Fruit fly (Drosophila melanogaster) whole organism, embryonic: ENCODE results near the gene AsnRS.
A peak's percentile ranks its signal among the peaks of the same experiment; 100 is the strongest.

ENCODE experiments used
- BEAF-32 ChIP-seq: fragments of 200-800 bp; sonication (Bioruptor generic); optimal IDR thresholded peaks from 3 replicates; lab custom pipeline; 2017; ENCODE audit warnings: missing biosample characterization, missing genetic modification characterization, mild to moderate bottlenecking, moderate library complexity, missing genetic modification reagents
- CG11696 ChIP-seq: fragments of 200-800 bp; sonication (Bioruptor generic); IDR thresholded peaks from 2 replicates; pipeline ENCODE4 v1.3.6; 2022; ENCODE audit warnings: missing biosample characterization, missing genetic modification characterization
- CG13894 ChIP-seq: fragments of 200-800 bp; sonication (Bioruptor generic); optimal IDR thresholded peaks from 3 replicates; lab custom pipeline; 2018; ENCODE audit warnings: missing biosample characterization, mild to moderate bottlenecking, missing genetic modification characterization, moderate library complexity
- CG14667 ChIP-seq: fragments of 200-800 bp; sonication (Bioruptor generic); IDR thresholded peaks from 2 replicates; pipeline ENCODE4 v1.3.6; 2022; ENCODE audit warnings: missing biosample characterization, missing genetic modification characterization
- CG15011 ChIP-seq: fragments of 200-800 bp; sonication (Bioruptor generic); optimal IDR thresholded peaks from 3 replicates; lab custom pipeline; 2018; ENCODE audit warnings: missing biosample characterization, mild to moderate bottlenecking, missing genetic modification characterization
- CG15601 ChIP-seq: fragments of 200-800 bp; sonication (Bioruptor generic); optimal IDR thresholded peaks from 3 replicates; lab custom pipeline; 2019; ENCODE audit warnings: missing biosample characterization, mild to moderate bottlenecking, missing genetic modification characterization, moderate library complexity
- CG1603 ChIP-seq: fragments of 200-800 bp; sonication (Bioruptor generic); optimal IDR thresholded peaks from 2 replicates; lab custom pipeline; 2019; ENCODE audit warnings: missing biosample characterization, mild to moderate bottlenecking, missing genetic modification characterization, moderate library complexity
- CG17328 ChIP-seq: fragments of 200-800 bp; sonication (Bioruptor generic); IDR thresholded peaks from 2 replicates; pipeline ENCODE4 v1.3.6; 2022; ENCODE audit warnings: missing biosample characterization, missing genetic modification characterization
- CG17359 ChIP-seq: fragments of 200-800 bp; sonication (Bioruptor generic); optimal IDR thresholded peaks from 3 replicates; lab custom pipeline; 2018; ENCODE audit warnings: missing biosample characterization, mild to moderate bottlenecking, missing genetic modification characterization, moderate library complexity
- CG30403 ChIP-seq: fragments of 200-800 bp; sonication (Bioruptor generic); optimal IDR thresholded peaks from 3 replicates; lab custom pipeline; 2016; ENCODE audit warnings: missing biosample characterization, missing genetic modification characterization
- CG3407 ChIP-seq: fragments of 200-800 bp; sonication (Bioruptor generic); optimal IDR thresholded peaks from 2 replicates; lab custom pipeline; 2018; ENCODE audit warnings: missing biosample characterization, mild to moderate bottlenecking, missing genetic modification characterization
- CG3847 ChIP-seq: fragments of 200-800 bp; sonication (Bioruptor generic); IDR thresholded peaks from 2 replicates; pipeline ENCODE4 v1.3.6; 2022; ENCODE audit warnings: missing biosample characterization, missing genetic modification characterization
- CG6654 ChIP-seq: fragments of 200-800 bp; sonication (Bioruptor generic); optimal IDR thresholded peaks from 2 replicates; lab custom pipeline; 2017; ENCODE audit warnings: missing biosample characterization, mild to moderate bottlenecking, missing genetic modification characterization
- CG6689 ChIP-seq: fragments of 200-800 bp; sonication (Bioruptor generic); IDR thresholded peaks from 2 replicates; pipeline ENCODE4 v1.3.6; 2022; ENCODE audit warnings: missing biosample characterization, missing genetic modification characterization
- CG6854 ChIP-seq: fragments of 200-800 bp; sonication (Bioruptor generic); optimal IDR thresholded peaks from 3 replicates; lab custom pipeline; 2017; ENCODE audit warnings: missing biosample characterization, mild to moderate bottlenecking, missing genetic modification characterization
- CG7556 ChIP-seq: fragments of 200-800 bp; sonication (Bioruptor generic); optimal IDR thresholded peaks from 2 replicates; lab custom pipeline; 2017; ENCODE audit warnings: missing biosample characterization, mild to moderate bottlenecking, missing genetic modification characterization
- CrebB ChIP-seq: fragments of 200-800 bp; sonication (Bioruptor generic); optimal IDR thresholded peaks from 3 replicates; lab custom pipeline; 2018; ENCODE audit warnings: missing biosample characterization, mild to moderate bottlenecking, missing genetic modification characterization
- Dll ChIP-seq: fragments of 200-800 bp; sonication (Bioruptor generic); IDR thresholded peaks from 4 replicates; pipeline ENCODE4 v1.3.6; 2022; ENCODE audit warnings: missing biosample characterization, missing genetic modification characterization; ENCODE audit not compliant: partially characterized antibody
- Dp ChIP-seq: fragments of 200-800 bp; sonication (Bioruptor generic); optimal IDR thresholded peaks from 2 replicates; lab custom pipeline; 2018; ENCODE audit warnings: missing biosample characterization, mild to moderate bottlenecking, missing genetic modification characterization, moderate library complexity
- E2f2 ChIP-seq: fragments of 200-800 bp; sonication (Bioruptor generic); IDR thresholded peaks from 2 replicates; pipeline ENCODE4 v1.3.6; 2022; ENCODE audit warnings: missing biosample characterization, missing genetic modification characterization
- ERR ChIP-seq: fragments of 200-800 bp; sonication (Bioruptor generic); optimal IDR thresholded peaks from 2 replicates; lab custom pipeline; 2016; ENCODE audit warnings: missing biosample characterization, missing genetic modification characterization
- Gug ChIP-seq: fragments of 200-800 bp; sonication (Bioruptor generic); IDR thresholded peaks from 4 replicates; pipeline ENCODE4 v1.3.6; 2022; ENCODE audit warnings: missing biosample characterization, missing genetic modification characterization
- HLH3B ChIP-seq: fragments of 200-800 bp; sonication (Bioruptor generic); IDR thresholded peaks from 2 replicates; pipeline ENCODE4 v1.3.6; 2022; ENCODE audit warnings: missing biosample characterization, missing genetic modification characterization
- Hmx ChIP-seq: fragments of 200-800 bp; sonication (Bioruptor generic); optimal IDR thresholded peaks from 2 replicates; lab custom pipeline; 2016; ENCODE audit warnings: missing biosample characterization, missing genetic modification characterization
- Mes4 ChIP-seq: fragments of 200-800 bp; sonication (Bioruptor generic); optimal IDR thresholded peaks from 2 replicates; lab custom pipeline; 2016; ENCODE audit warnings: missing biosample characterization, missing genetic modification characterization
- Mrtf ChIP-seq: fragments of 200-800 bp; sonication (Bioruptor generic); IDR thresholded peaks from 3 replicates; pipeline ENCODE4 v1.3.6; 2022; ENCODE audit warnings: missing biosample characterization, missing genetic modification characterization
- Ssrp ChIP-seq: fragments of 200-800 bp; sonication (Bioruptor generic); optimal IDR thresholded peaks from 2 replicates; lab custom pipeline; 2018; ENCODE audit warnings: missing biosample characterization, mild to moderate bottlenecking, missing genetic modification characterization, moderate library complexity
- Usf ChIP-seq: fragments of 200-800 bp; sonication (Bioruptor generic); optimal IDR thresholded peaks from 2 replicates; lab custom pipeline; 2017; ENCODE audit warnings: missing genotype, missing biosample characterization, missing genetic modification characterization
- al ChIP-seq: fragments of 200-800 bp; sonication (Bioruptor generic); IDR thresholded peaks from 2 replicates; pipeline ENCODE4 v1.3.6; 2022; ENCODE audit warnings: missing biosample characterization, missing genetic modification characterization
- bcd ChIP-seq: fragments of 200-800 bp; sonication (Bioruptor generic); optimal IDR thresholded peaks from 2 replicates; lab custom pipeline; 2017; ENCODE audit warnings: missing biosample characterization, mild to moderate bottlenecking, missing genetic modification characterization
- cas ChIP-seq: fragments of 200-800 bp; sonication (Bioruptor generic); IDR thresholded peaks from 2 replicates; pipeline ENCODE4 v1.3.6; 2022; ENCODE audit warnings: missing biosample characterization, missing genetic modification characterization
- dan ChIP-seq: fragments of 200-800 bp; sonication (Bioruptor generic); IDR thresholded peaks from 2 replicates; pipeline ENCODE4 v1.3.6; 2022; ENCODE audit warnings: missing biosample characterization, missing genetic modification characterization
- emc ChIP-seq: fragments of 200-800 bp; sonication (Bioruptor generic); optimal IDR thresholded peaks from 2 replicates; lab custom pipeline; 2016; ENCODE audit warnings: missing biosample characterization, missing genetic modification characterization
- eve ChIP-seq, 2 experiments: fragments of >200 bp; optimal IDR thresholded peaks; 2 replicates each; lab custom pipeline; 2017; ENCODE audit warnings: missing biosample characterization in 2 of 2, missing genetic modification characterization in 2 of 2
- ftz-f1 ChIP-seq: fragments of 200-800 bp; sonication (Bioruptor generic); optimal IDR thresholded peaks from 2 replicates; lab custom pipeline; 2016; ENCODE audit warnings: missing biosample characterization, missing genetic modification characterization
- hth ChIP-seq: fragments of >200 bp; optimal IDR thresholded peaks from 2 replicates; lab custom pipeline; 2017; ENCODE audit warnings: inconsistent platforms
- klu ChIP-seq: fragments of 200-800 bp; sonication (Bioruptor generic); IDR thresholded peaks from 2 replicates; pipeline ENCODE4 v1.3.6; 2022; ENCODE audit warnings: missing biosample characterization, missing genetic modification characterization
- lab ChIP-seq: fragments of 200-800 bp; sonication (Bioruptor generic); optimal IDR thresholded peaks from 3 replicates; lab custom pipeline; 2017; ENCODE audit warnings: missing biosample characterization, missing genetic modification characterization, mild to moderate bottlenecking, moderate library complexity, missing genetic modification reagents
- nau ChIP-seq: fragments of 200-800 bp; sonication (Bioruptor generic); optimal IDR thresholded peaks from 3 replicates; lab custom pipeline; 2017; ENCODE audit warnings: missing biosample characterization, mild to moderate bottlenecking, missing genetic modification characterization, missing genetic modification reagents
- nmo ChIP-seq: fragments of 200-800 bp; sonication (Bioruptor generic); optimal IDR thresholded peaks from 2 replicates; lab custom pipeline; 2018; ENCODE audit warnings: missing biosample characterization, mild to moderate bottlenecking, missing genetic modification characterization, moderate library complexity
- otp ChIP-seq: fragments of 200-800 bp; sonication (Bioruptor generic); IDR thresholded peaks from 3 replicates; pipeline ENCODE4, ENCODE4 v1.3.6; 2022; ENCODE audit warnings: missing biosample characterization, missing genetic modification characterization
- prd ChIP-seq, 3 experiments: fragments of >200 bp in 2 of 3; fragments of 200-800 bp in 1 of 3; sonication (Bioruptor generic) in 1 of 3; optimal IDR thresholded peaks in 2 of 3; IDR thresholded peaks in 1 of 3; 2 replicates in 2 of 3; 3 replicates in 1 of 3; pipeline versions ENCODE4 v1.3.6 to Lab custom; 2017 to 2022; ENCODE audit warnings: missing biosample characterization in 1 of 3, missing genetic modification characterization in 1 of 3
- schlank ChIP-seq: fragments of 200-800 bp; sonication (Bioruptor generic); optimal IDR thresholded peaks from 2 replicates; lab custom pipeline; 2018; ENCODE audit warnings: missing biosample characterization, mild to moderate bottlenecking, missing genetic modification characterization
- sisA ChIP-seq: fragments of 200-800 bp; sonication (Bioruptor generic); IDR thresholded peaks from 2 replicates; pipeline ENCODE4 v1.3.6; 2022; ENCODE audit warnings: missing biosample characterization, missing genetic modification characterization
- tap ChIP-seq: fragments of 200-800 bp; optimal IDR thresholded peaks from 3 replicates; lab custom pipeline; 2019; ENCODE audit warnings: missing biosample characterization, mild to moderate bottlenecking, missing genetic modification characterization, moderate library complexity
- tin ChIP-seq: fragments of 200-800 bp; sonication (Bioruptor generic); optimal IDR thresholded peaks from 3 replicates; lab custom pipeline; 2016; ENCODE audit warnings: missing biosample characterization, missing genetic modification characterization
- toy ChIP-seq: fragments of 200-800 bp; sonication (Bioruptor generic); IDR thresholded peaks from 2 replicates; pipeline ENCODE4 v1.3.6; 2022; ENCODE audit warnings: missing biosample characterization, missing genetic modification characterization
- ttk ChIP-seq: fragments of 200-800 bp; sonication (Bioruptor generic); IDR thresholded peaks from 2 replicates; pipeline ENCODE4 v2.1.2; 2022; ENCODE audit warnings: missing biosample characterization, missing genetic modification characterization
- vfl ChIP-seq: fragments of 200-800 bp; sonication (Bioruptor generic); optimal IDR thresholded peaks from 2 replicates; lab custom pipeline; 2016; ENCODE audit warnings: missing biosample characterization, missing genetic modification characterization

The AsnRS gene

DNA sequence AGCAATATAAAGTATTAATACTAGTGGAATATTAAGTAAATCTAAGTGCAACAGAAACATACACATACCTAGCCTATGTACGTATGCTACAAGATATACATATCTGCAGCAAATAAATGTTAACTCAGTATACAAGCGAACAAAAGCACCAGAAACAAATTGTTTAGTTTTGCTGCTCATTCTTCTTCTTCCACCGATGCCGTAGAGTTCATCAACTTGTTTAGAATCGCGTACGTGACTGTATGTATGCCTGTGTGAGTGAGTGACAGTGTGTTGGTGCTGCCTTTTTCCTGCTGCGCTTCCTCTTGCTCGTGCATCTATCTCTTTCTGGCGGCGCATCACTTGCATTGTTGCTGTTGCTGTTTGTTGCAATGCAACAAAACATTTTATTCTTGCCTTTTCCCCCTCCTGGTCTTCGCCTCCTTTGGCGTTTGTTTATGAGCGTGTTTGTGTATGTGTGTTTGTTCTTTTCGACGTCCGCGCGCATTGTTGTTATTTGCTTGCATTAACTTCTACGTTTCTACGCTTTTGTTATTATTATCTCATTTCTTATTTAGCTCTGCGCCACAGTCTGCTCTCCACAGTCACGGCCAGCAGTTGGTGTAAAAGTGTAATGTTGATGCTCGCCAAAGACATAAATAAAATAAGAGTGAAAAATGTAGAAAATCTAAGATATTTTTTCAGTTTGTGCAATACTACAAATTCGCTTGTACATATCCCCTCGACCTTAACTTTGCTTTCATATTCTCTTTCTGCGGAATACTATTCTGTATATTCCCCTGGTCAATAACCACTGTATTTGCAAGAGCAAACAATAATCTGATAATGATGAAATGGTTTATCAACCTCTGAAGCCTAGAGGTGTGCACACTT is 27.2 kb upstream of the AsnRS start (continued):
- TF ChIP-seq klu (GFP tag; lab: Robert Waterston, UW) (0 out of 2 replicates have a peak, but pooled peaks have one; percentile 12), lab (GFP tag; lab: Kevin White, UChicago) (peak; percentile 57), schlank (tag; lab: Kevin White, UChicago) (no peak), otp (GFP tag; lab: Robert Waterston, UW) (no peak), CG6654 (peak; percentile 39), vfl (peak; percentile 18), CG1603 (tag; lab: Kevin White, UChicago) (no peak), Dll (GFP tag; lab: Robert Waterston, UW) (no peak), BEAF-32 (no peak), tin (GFP tag; lab: Kevin White, UChicago) (peak; percentile 28), CG14667 (GFP tag; lab: Robert Waterston, UW) (no peak), Mrtf (GFP tag; lab: Robert Waterston, UW) (no peak), CG13894 (tag; lab: Kevin White, UChicago) (no peak), Gug (GFP tag; lab: Robert Waterston, UW) (0 out of 4 replicates have a peak, but pooled peaks have one; percentile 24), dan (GFP tag; lab: Robert Waterston, UW) (no peak), ftz-f1 (GFP tag; lab: Kevin White, UChicago) (no peak), eve (GFP tag; optimal IDR thresholded peaks at IDR 0.05; lab: Kevin White, UChicago) (no peak), bcd (GFP tag; lab: Kevin White, UChicago) (peak; percentile 24), nau (GFP tag; lab: Kevin White, UChicago) (no peak), cas (GFP tag; lab: Robert Waterston, UW) (no peak), Mes4 (no peak), Hmx (GFP tag; lab: Kevin White, UChicago) (no peak), CrebB (tag; lab: Kevin White, UChicago) (no peak), tap (peak; percentile 18), CG15011 (no peak), CG15601 (peak; percentile 13), toy (GFP tag; lab: Robert Waterston, UW) (no peak), CG11696 (GFP tag; lab: Robert Waterston, UW) (no peak), emc (GFP tag; lab: Kevin White, UChicago) (no peak), CG30403 (GFP tag; lab: Kevin White, UChicago) (peak; percentile 57), CG17328 (GFP tag; lab: Robert Waterston, UW) (0 out of 2 replicates have a peak, but pooled peaks have one; percentile 12), CG7556 (GFP tag; lab: Kevin White, UChicago) (peak; percentile 32), HLH3B (GFP tag; lab: Robert Waterston, UW) (no peak), CG3847 (no peak), CG3407 (GFP tag; lab: Kevin White, UChicago) (peak; percentile 30), sisA (GFP tag; lab: Robert Waterston, UW) (peak; percentile 41; the same call in 1 of the 2 replicates), nmo (GFP tag; lab: Kevin White, UChicago) (peak; percentile 20), ttk (no peak), E2f2 (GFP tag; lab: Robert Waterston, UW) (no peak; the same call in 1 of the 2 replicates), CG6854 (GFP tag; lab: Kevin White, UChicago) (no peak), CG17359 (peak; percentile 52), Usf (GFP tag; lab: Kevin White, UChicago) (no peak), Dp (GFP tag; lab: Kevin White, UChicago) (no peak), prd (optimal IDR thresholded peaks at IDR 0.05; lab: Kevin White, UChicago) (no peak), prd (GFP tag; IDR thresholded peaks at IDR 0.05; lab: Robert Waterston, UW) (0 out of 3 replicates have a peak, but pooled peaks have one; percentile 38), Ssrp (peak; percentile 22), hth (no peak), al (0 out of 2 replicates have a peak, but pooled peaks have one; percentile 3), CG6689 (GFP tag; lab: Robert Waterston, UW) (peak; percentile 23; the same call in 1 of the 2 replicates), ERR (GFP tag; lab: Kevin White, UChicago) (no peak)
